Fruit fly (Drosophila melanogaster) whole organism, larva: ENCODE data around the gene Cyp313a1.
A peak's percentile ranks its signal among the peaks of the same experiment; 100 is the strongest.

Experiments used
- noc ChIP-seq: fragments of 200-800 bp; sonication (Bioruptor generic); optimal IDR thresholded peaks from 3 replicates; lab custom pipeline; 2019; ENCODE audit warnings: missing biosample characterization, mild to moderate bottlenecking, missing genetic modification characterization, moderate library complexity

Cyp313a1 gene

DNA sequence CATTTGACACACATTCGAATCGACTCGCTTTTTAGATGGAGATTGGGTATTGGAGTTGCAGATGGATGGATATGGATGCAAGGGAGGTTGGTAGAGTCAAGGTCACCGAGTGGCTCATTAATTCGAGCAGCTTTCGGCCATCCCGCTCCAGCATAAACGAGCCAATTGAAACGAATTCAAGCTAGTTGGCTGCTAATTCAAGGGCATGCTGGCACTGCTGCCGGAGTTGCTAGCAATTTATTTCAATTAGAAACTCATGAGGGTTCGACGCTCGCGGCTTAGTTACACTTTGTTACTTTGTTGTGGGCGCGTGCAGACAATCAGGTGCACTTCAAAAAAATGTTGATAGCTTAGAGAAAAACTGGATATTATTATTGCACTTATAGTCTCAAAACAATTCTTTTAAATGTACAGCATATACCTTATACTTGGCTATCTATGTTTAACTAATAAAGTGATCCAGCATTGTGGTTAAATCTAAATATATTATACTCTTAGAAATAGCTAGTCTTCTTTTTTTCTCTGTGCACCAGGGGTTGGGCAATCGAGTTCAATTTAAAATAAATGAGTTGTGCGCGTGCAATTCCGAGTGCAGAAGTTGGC, 28.5 kb upstream of the Cyp313a1 start:
- no peak for TF ChIP-seq noc (tag; lab: Kevin White, UChicago)

dm6 chr3R:14493936-14494335, 26.9 kb upstream of the Cyp313a1 start:
- TF ChIP-seq noc (tag; lab: Kevin White, UChicago), result no peak

- TF ChIP-seq noc (tag; lab: Kevin White, UChicago), result no peak
Observed at dm6 chr3R:14496385-14496784, 24.5 kb upstream of the Cyp313a1 start.

dm6 chr3R:14498072-14498471, 22.8 kb upstream of the Cyp313a1 start:
- no peak for TF ChIP-seq noc (tag; lab: Kevin White, UChicago)

DNA sequence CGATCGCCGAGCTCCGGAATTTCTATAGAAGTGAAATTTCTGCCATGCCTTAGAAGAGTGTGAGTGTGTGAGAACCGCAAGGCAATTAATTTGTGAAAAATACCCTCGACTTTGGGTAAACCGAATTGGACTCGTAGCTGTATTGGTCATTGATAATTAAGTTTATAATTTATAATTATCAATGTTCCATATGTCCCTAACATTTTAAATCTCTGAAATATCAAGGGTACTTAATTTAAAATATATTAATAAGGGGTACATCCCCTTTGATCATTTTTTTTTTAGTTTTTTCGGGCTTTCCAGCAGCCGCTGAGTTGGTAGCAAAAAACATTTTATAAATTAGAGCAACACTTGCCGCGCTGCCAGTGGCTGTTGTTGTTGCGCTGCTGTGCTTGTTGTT, 15.7 kb upstream of the Cyp313a1 start:
- no peak for TF ChIP-seq noc (tag; lab: Kevin White, UChicago)

DNA sequence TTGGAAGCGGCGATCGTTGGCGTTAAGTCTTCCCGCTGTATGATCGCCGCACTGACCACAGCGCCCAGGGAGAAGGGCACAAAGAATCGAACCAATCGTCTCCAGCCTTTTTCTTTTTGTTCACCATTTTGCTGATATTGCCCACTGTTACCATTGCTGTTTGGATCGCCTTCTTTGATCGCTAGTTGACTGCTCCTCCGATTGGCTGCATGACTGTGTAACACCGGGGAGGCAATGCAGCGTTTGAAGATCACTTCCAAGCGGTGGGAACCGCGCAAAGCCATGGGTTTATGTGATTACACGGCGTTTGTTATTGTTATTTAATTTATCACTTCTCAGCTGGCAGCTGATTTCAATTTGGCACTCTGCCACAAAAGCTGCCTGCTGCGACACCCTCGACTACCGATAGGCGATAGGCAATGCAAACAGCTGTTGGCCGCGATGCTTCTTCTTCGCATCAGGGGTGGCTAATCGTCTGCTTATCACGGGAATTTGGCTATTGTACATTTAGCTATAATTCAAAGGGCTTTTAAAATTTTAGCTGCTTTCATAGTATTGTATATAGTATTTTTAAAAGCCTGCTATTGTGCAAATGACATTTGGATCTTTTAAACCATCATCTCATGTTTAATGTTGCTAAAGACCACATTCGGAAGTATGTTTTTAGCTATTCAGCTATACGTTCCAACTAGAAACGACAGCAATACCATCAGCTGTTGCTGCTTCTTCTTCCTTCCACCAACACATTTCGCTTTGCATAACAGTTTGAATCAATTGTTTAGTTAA, 9.5 kb upstream of the Cyp313a1 start, which contains the start of the genes HtrA2 and mRpL11:
Gene HtrA2 (minus strand): TSS at position 590 of the 786 bp plus-strand sequence.
Gene mRpL11 (plus strand): TSS at position 716 of the 786 bp plus-strand sequence.
- TF ChIP-seq noc (tag; lab: Kevin White, UChicago), result peak; percentile 52

DNA sequence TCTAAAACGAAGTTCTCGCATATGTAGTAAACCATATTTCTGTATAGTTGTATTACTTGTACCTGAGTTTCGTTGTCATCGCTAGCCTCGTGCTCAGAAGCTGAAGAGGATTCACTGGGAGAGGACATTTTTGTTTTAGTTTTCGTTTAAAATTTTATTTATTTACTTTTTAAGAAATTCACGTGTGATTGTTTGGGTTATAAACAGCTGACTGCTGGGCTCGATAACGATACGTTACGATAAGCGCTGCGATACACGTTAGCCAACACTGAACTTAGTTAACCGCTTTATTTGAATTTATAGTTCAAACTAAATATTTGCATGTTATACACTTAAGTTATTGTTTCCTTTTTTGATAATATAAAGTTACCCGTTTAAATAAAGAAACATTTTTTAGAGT, 7.4 kb upstream of the Cyp313a1 start, which contains the start of gene CG8461:
Gene CG8461 (minus strand): TSS at position 218 of the 400 bp plus-strand sequence.
- no peak for TF ChIP-seq noc (tag; lab: Kevin White, UChicago)

- TF ChIP-seq noc (tag; lab: Kevin White, UChicago), result no peak
Observed at dm6 chr3R:14516742-14517141, 4.1 kb upstream of the Cyp313a1 start, which contains the start of gene CG34273. Gene CG34273 (plus strand): TSS chr3R:14517042.

- no peak for TF ChIP-seq noc (tag; lab: Kevin White, UChicago)
Observed at dm6 chr3R:14526657-14527056, 5.8 kb downstream of the Cyp313a1 start.

DNA sequence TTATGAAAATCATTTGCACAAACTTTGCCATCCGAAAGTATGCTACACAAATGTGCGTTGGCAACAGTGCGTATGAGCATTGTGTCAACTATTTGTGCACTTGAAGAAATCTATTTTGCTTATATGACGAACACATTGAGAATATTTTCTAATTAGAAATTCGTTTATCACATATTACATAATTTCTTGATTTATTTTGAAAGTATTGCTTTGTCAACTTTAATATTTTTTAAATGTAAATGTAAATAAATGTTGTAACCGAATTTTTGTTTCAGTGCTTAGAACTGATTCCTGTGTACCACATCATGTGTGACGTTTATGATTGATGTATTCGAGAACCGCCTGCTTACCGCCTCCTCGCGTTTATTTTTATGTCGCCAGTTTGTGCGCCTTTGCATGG, 21.2 kb downstream of the Cyp313a1 start:
- no peak for TF ChIP-seq noc (tag; lab: Kevin White, UChicago)

dm6 chr3R:14548752-14549151, 27.9 kb downstream of the Cyp313a1 start:
- no peak for TF ChIP-seq noc (tag; lab: Kevin White, UChicago)

DNA sequence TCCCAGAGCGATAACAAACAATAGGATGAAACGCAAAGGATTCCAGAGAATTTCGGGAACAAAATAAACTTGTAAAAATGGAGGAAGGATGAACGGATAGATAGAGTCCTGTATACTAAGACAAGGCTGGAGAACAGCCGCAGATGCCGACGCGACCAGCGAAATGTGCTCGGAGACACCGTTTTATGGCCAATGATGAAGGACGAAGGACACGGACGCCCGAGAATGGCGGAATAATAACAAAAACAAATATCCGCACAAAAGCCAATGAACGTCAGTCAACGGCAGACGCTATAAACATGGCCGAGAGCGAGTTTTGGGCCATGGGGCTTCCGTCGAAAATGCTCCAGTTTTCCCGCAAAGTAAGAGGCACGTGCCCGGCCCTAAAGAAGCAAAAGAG, 34.2 kb downstream of the Cyp313a1 start:
- no peak for TF ChIP-seq noc (tag; lab: Kevin White, UChicago)

- TF ChIP-seq noc (tag; lab: Kevin White, UChicago), result no peak
Observed at dm6 chr3R:14557480-14558354, 36.9 kb downstream of the Cyp313a1 start, which contains the start of gene Pde6. Gene Pde6 (minus strand): TSS chr3R:14558304.

DNA sequence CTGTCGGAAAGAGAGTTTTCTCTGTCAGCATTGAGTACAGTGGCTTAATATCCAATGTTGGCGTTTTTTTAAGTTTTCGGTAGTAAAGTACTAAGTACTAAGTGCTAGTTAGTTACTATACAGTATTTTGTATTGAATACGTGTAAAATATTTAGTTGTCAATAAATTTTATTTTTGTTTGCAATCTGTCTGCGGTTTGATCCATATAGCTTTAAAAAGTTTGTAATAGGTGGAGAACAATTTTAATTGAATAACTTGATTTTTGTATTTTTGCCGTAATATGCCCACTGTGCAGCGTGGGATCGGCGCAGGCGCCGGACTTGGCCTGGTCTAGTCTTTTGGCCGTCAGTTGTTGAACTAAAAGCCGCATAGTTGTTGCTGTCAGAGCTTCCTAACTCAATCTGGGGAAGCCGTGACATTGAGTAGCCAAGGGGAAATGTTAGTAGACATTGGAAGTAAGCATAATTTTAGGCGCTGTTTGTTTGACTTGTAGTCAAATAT, 37.6 kb downstream of the Cyp313a1 start:
- peak; percentile 86 for TF ChIP-seq noc (tag; lab: Kevin White, UChicago)

dm6 chr3R:14559954-14560353, 39.1 kb downstream of the Cyp313a1 start, which contains the start of gene CG14854:
Gene CG14854 (minus strand): TSS chr3R:14560054.
- TF ChIP-seq noc (tag; lab: Kevin White, UChicago), result no peak
